Worm (Caenorhabditis elegans) whole organism, L4 larva: ENCODE results near the gene W09B6.4.

ENCODE experiments used
- R02D3.7 ChIP-seq: fragments of 150-350 bp; sonication (generic microtip); optimal IDR thresholded peaks from 3 replicates; lab custom pipeline; 2014; ENCODE audit warnings: missing biosample characterization, missing genetic modification characterization
- ZK546.5 ChIP-seq, 2 experiments: sonication (generic microtip); optimal IDR thresholded peaks; 2 replicates each; lab custom pipeline; 2017; ENCODE audit warnings: missing biosample characterization in 2 of 2, missing genetic modification characterization in 2 of 2
- arid-1 ChIP-seq: fragments of 200-800 bp; sonication (Bioruptor generic); conservative IDR thresholded peaks from 2 replicates; pipeline ENCODE4 v1.3.6; 2022; ENCODE audit warnings: missing genetic modification reagents, missing genetic modification characterization, missing compliant biosample characterization
- ceh-32 ChIP-seq: sonication (generic microtip); optimal IDR thresholded peaks from 2 replicates; lab custom pipeline; 2016; ENCODE audit warnings: mild to moderate bottlenecking, missing genetic modification characterization, missing compliant biosample characterization; ENCODE audit not compliant: poor library complexity
- ceh-44 ChIP-seq: fragments of 200-800 bp; sonication (Bioruptor generic); IDR thresholded peaks from 2 replicates; pipeline ENCODE4 v1.3.6; 2022; ENCODE audit warnings: missing genetic modification reagents, missing genetic modification characterization, missing compliant biosample characterization
- ceh-82 ChIP-seq: sonication (generic microtip); optimal IDR thresholded peaks from 2 replicates; lab custom pipeline; 2017; ENCODE audit warnings: missing biosample characterization, missing genetic modification characterization
- ces-1 ChIP-seq: fragments of 150-350 bp; sonication (generic microtip); optimal IDR thresholded peaks from 4 replicates; lab custom pipeline; 2014; ENCODE audit warnings: missing biosample characterization, missing genetic modification reagents, missing genetic modification characterization
- ctbp-1 ChIP-seq: fragments of 200-800 bp; sonication (Bioruptor generic); IDR thresholded peaks from 2 replicates; pipeline ENCODE4 v1.3.6; 2022; ENCODE audit warnings: missing genetic modification reagents, missing genetic modification characterization, missing compliant biosample characterization
- daf-8 ChIP-seq: fragments of 200-800 bp; sonication (Bioruptor generic); IDR thresholded peaks from 2 replicates; pipeline ENCODE4 v1.3.6; 2022; ENCODE audit warnings: missing genetic modification characterization, missing compliant biosample characterization
- dmd-8 ChIP-seq: fragments of 200-800 bp; sonication (Bioruptor generic); IDR thresholded peaks from 2 replicates; pipeline ENCODE4 v1.3.6; 2022; ENCODE audit warnings: missing genetic modification characterization, missing compliant biosample characterization
- nhr-10 ChIP-seq: fragments of 150-350 bp; optimal IDR thresholded peaks from 2 replicates; lab custom pipeline; 2014; ENCODE audit warnings: missing biosample characterization, missing genetic modification characterization
- pha-4 ChIP-seq, 2 experiments: fragments of 150-350 bp in 1 of 2; fragments of 200-800 bp in 1 of 2; sonication (Bioruptor generic) in 1 of 2; IDR thresholded peaks in 1 of 2; optimal IDR thresholded peaks in 1 of 2; 2 replicates each; pipeline versions ENCODE4 v1.3.6 to Lab custom; 2014 to 2022; ENCODE audit warnings: missing genetic modification characterization in 2 of 2, missing genetic modification reagents in 2 of 2, missing biosample characterization in 1 of 2, missing compliant biosample characterization in 1 of 2
- pqm-1 ChIP-seq: sonication (generic microtip); optimal IDR thresholded peaks from 2 replicates; lab custom pipeline; 2017; ENCODE audit warnings: missing biosample characterization, missing genetic modification characterization
- spr-1 ChIP-seq: sonication (generic microtip); optimal IDR thresholded peaks from 2 replicates; lab custom pipeline; 2016; ENCODE audit warnings: mild to moderate bottlenecking, missing genetic modification characterization, missing compliant biosample characterization
- spr-3 ChIP-seq: fragments of 200-800 bp; sonication (Bioruptor generic); optimal IDR thresholded peaks from 2 replicates; lab custom pipeline; 2018; ENCODE audit warnings: mild to moderate bottlenecking, missing genetic modification characterization, missing compliant biosample characterization
- tag-97 ChIP-seq: fragments of 200-800 bp; sonication (Bioruptor generic); IDR thresholded peaks from 2 replicates; pipeline ENCODE4 v1.3.6; 2022; ENCODE audit warnings: missing genetic modification characterization, missing compliant biosample characterization
- zip-11 ChIP-seq: fragments of 200-800 bp; sonication (Bioruptor generic); IDR thresholded peaks from 2 replicates; pipeline ENCODE4 v1.3.6; 2022; ENCODE audit warnings: missing genetic modification characterization, missing compliant biosample characterization

W09B6.4 gene

DNA sequence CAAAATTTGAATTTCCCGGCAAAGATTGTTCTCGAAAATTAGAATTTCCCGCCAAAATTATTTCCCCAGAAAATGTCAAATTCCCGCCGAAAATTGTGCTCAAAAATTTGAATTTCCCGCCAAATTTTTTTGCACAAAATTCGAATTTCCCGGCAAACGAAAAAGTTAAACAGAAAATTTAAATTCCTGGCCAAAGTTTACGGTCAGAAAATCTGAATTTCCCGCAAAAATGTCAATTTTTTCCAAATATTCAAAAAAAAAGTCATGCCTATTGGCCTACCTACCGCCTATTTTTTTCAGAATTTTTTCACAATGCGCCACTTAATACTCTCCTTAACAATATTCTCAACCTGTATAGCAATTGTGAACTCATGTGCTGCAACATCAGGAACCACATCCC is 57.8 kb downstream of the W09B6.4 start, which contains the start of gene K02E7.1:
Gene K02E7.1 (plus strand): TSS at position 301 of the 400 bp plus-strand sequence.
- TF ChIP-seq ctbp-1 (no peak), spr-3 (GFP tag; lab: Kevin White, UChicago) (no peak), arid-1 (GFP tag; lab: Robert Waterston, UW) (no peak), zip-11 (GFP tag; lab: Robert Waterston, UW) (no peak), daf-8 (GFP tag; lab: Robert Waterston, UW) (no peak), dmd-8 (GFP tag; lab: Robert Waterston, UW) (no peak), ceh-82 (no peak), ces-1 (GFP tag; lab: Kevin White, UChicago) (no peak), tag-97 (GFP tag; lab: Robert Waterston, UW) (no peak), R02D3.7 (tag; lab: Kevin White, UChicago) (no peak), pqm-1 (tag; lab: Kevin White, UChicago) (no peak), ceh-44 (GFP tag; lab: Robert Waterston, UW) (no peak), nhr-10 (tag; lab: Kevin White, UChicago) (no peak), spr-1 (tag; lab: Kevin White, UChicago) (no peak), ZK546.5 (tag; optimal IDR thresholded peaks at IDR 0.05; lab: Kevin White, UChicago) (no peak), pha-4 (GFP tag; IDR thresholded peaks at IDR 0.05; lab: Robert Waterston, UW) (no peak), pha-4 (tag; optimal IDR thresholded peaks at IDR 0.05; lab: Kevin White, UChicago) (no peak), ceh-32 (tag; lab: Kevin White, UChicago) (no peak)
